Fruit fly (Drosophila melanogaster) whole organism, adult: ENCODE measurements around the gene pelo.

ENCODE experiments used
- CG11617 ChIP-seq: fragments of 200-800 bp; sonication (Bioruptor generic); optimal IDR thresholded peaks from 2 replicates; lab custom pipeline; 2017; ENCODE audit warnings: mild to moderate bottlenecking, missing biosample characterization, missing genetic modification reagents, missing genetic modification characterization
- CG12768 ChIP-seq: fragments of 200-800 bp; sonication (Bioruptor generic); optimal IDR thresholded peaks from 2 replicates; lab custom pipeline; 2017; ENCODE audit warnings: missing biosample characterization, missing genetic modification characterization, mild to moderate bottlenecking, moderate library complexity, missing genetic modification reagents
- CG14711 ChIP-seq: fragments of 200-800 bp; sonication (Bioruptor generic); optimal IDR thresholded peaks from 2 replicates; lab custom pipeline; 2018; ENCODE audit warnings: missing biosample characterization, mild to moderate bottlenecking, missing genetic modification characterization, moderate library complexity
- CG1620 ChIP-seq: fragments of 200-800 bp; sonication (Bioruptor generic); optimal IDR thresholded peaks from 2 replicates; lab custom pipeline; 2016; ENCODE audit warnings: missing biosample characterization, missing genetic modification characterization
- CG33017 ChIP-seq: fragments of 200-800 bp; sonication (Bioruptor generic); optimal IDR thresholded peaks from 2 replicates; lab custom pipeline; 2018; ENCODE audit warnings: missing biosample characterization, mild to moderate bottlenecking, missing genetic modification characterization, moderate library complexity
- CG5204 ChIP-seq: fragments of 200-800 bp; sonication (Bioruptor generic); optimal IDR thresholded peaks from 2 replicates; lab custom pipeline; 2016; ENCODE audit warnings: missing biosample characterization, missing genetic modification characterization
- CG7045 ChIP-seq: fragments of 200-800 bp; sonication (Bioruptor generic); optimal IDR thresholded peaks from 2 replicates; lab custom pipeline; 2017; ENCODE audit warnings: missing biosample characterization, mild to moderate bottlenecking, missing genetic modification characterization
- CG7101 ChIP-seq: fragments of 200-800 bp; sonication (Bioruptor generic); optimal IDR thresholded peaks from 2 replicates; lab custom pipeline; 2018; ENCODE audit warnings: missing biosample characterization, mild to moderate bottlenecking, missing genetic modification characterization, moderate library complexity
- Clk ChIP-seq: fragments of 200-800 bp; sonication (Bioruptor generic); optimal IDR thresholded peaks from 2 replicates; lab custom pipeline; 2017; ENCODE audit warnings: missing biosample characterization, missing genetic modification characterization
- Crg-1 ChIP-seq: fragments of 200-800 bp; sonication (Bioruptor generic); optimal IDR thresholded peaks from 2 replicates; lab custom pipeline; 2016; ENCODE audit warnings: missing biosample characterization, missing genetic modification characterization
- Hr96 ChIP-seq: fragments of 200-800 bp; sonication (Bioruptor generic); optimal IDR thresholded peaks from 2 replicates; lab custom pipeline; 2016; ENCODE audit warnings: missing biosample characterization, missing genetic modification characterization
- Mnt ChIP-seq: fragments of 200-800 bp; sonication (Bioruptor generic); optimal IDR thresholded peaks from 2 replicates; lab custom pipeline; 2016; ENCODE audit warnings: missing biosample characterization, mild to moderate bottlenecking, missing genetic modification characterization
- bab1 ChIP-seq: fragments of 200-800 bp; sonication (Bioruptor generic); optimal IDR thresholded peaks from 3 replicates; lab custom pipeline; 2019; ENCODE audit warnings: missing biosample characterization, mild to moderate bottlenecking, missing genetic modification characterization, moderate library complexity
- cic ChIP-seq: fragments of 200-800 bp; sonication (Bioruptor generic); optimal IDR thresholded peaks from 2 replicates; lab custom pipeline; 2017; ENCODE audit warnings: missing biosample characterization, mild to moderate bottlenecking, missing genetic modification characterization, moderate library complexity
- cnc ChIP-seq, 2 experiments: fragments of >200 bp; optimal IDR thresholded peaks; 2 replicates each; lab custom pipeline; 2017
- kay ChIP-seq: fragments of 200-800 bp; sonication (Bioruptor generic); peaks from one replicate; lab custom pipeline; 2016; ENCODE audit warnings: missing biosample characterization, missing genetic modification characterization, borderline replicate concordance
- ovo ChIP-seq: fragments of 200-800 bp; sonication (Bioruptor generic); optimal IDR thresholded peaks from 2 replicates; lab custom pipeline; 2016; ENCODE audit warnings: missing biosample characterization, missing genetic modification characterization
- pad ChIP-seq: fragments of 200-800 bp; sonication (Bioruptor generic); optimal IDR thresholded peaks from 3 replicates; lab custom pipeline; 2017; ENCODE audit warnings: missing biosample characterization, missing genetic modification characterization, mild to moderate bottlenecking, moderate library complexity, missing genetic modification reagents
- tj ChIP-seq: fragments of 200-800 bp; sonication (Bioruptor generic); optimal IDR thresholded peaks from 3 replicates; lab custom pipeline; 2017; ENCODE audit warnings: missing biosample characterization, mild to moderate bottlenecking, missing genetic modification characterization, moderate library complexity
- toe ChIP-seq: fragments of 200-800 bp; sonication (Bioruptor generic); optimal IDR thresholded peaks from 2 replicates; lab custom pipeline; 2016; ENCODE audit warnings: missing biosample characterization, missing genetic modification characterization

pelo gene

dm6 chr2L:9746236-9747225 lies 45.9 kb downstream of the pelo start, which contains the start of gene Nckx30C:
Gene Nckx30C, minus strand, starts transcription at chr2L:9746495.
- TF ChIP-seq Hr96 (GFP tag; lab: Kevin White, UChicago) (no peak), Mnt (GFP tag; lab: Kevin White, UChicago) (no peak), ovo (no peak), toe (GFP tag; lab: Kevin White, UChicago) (no peak), Crg-1 (GFP tag; lab: Kevin White, UChicago) (no peak), CG33017 (tag; lab: Kevin White, UChicago) (no peak), pad (GFP tag; lab: Kevin White, UChicago) (no peak), kay (GFP tag; lab: Kevin White, UChicago) (no peak)

dm6 chr2L:9749745-9750144 lies 49.1 kb downstream of the pelo start, which contains the start of gene Cyp4e3:
Gene Cyp4e3, minus strand, starts transcription at chr2L:9750071.
- TF ChIP-seq CG7045 (GFP tag; lab: Kevin White, UChicago) = no peak
- TF ChIP-seq Hr96 (GFP tag; lab: Kevin White, UChicago) = no peak
- TF ChIP-seq CG12768 (GFP tag; lab: Kevin White, UChicago) = no peak
- no peak for TF ChIP-seq tj (GFP tag; lab: Kevin White, UChicago)
- TF ChIP-seq ovo = no peak
- no peak for TF ChIP-seq CG7101 (tag; lab: Kevin White, UChicago)
- no peak for TF ChIP-seq Clk (GFP tag; lab: Kevin White, UChicago)
- TF ChIP-seq kay (GFP tag; lab: Kevin White, UChicago) = no peak
- no peak for TF ChIP-seq CG5204 (GFP tag; lab: Kevin White, UChicago)
- no peak for TF ChIP-seq CG33017 (tag; lab: Kevin White, UChicago)
- TF ChIP-seq toe (GFP tag; lab: Kevin White, UChicago) = no peak
- TF ChIP-seq pad (GFP tag; lab: Kevin White, UChicago) = no peak

- TF ChIP-seq kay (GFP tag; lab: Kevin White, UChicago) = no peak
- TF ChIP-seq CG33017 (tag; lab: Kevin White, UChicago) = no peak
Measured at dm6 chr2L:9753357-9753756, 52.7 kb downstream of the pelo start.

- TF ChIP-seq Mnt (GFP tag; lab: Kevin White, UChicago) = no peak
- no peak for TF ChIP-seq cnc (optimal IDR thresholded peaks at IDR 0.05; lab: Kevin White, UChicago)
- peak; percentile 32 for TF ChIP-seq Hr96 (GFP tag; lab: Kevin White, UChicago)
- peak; percentile 50 for TF ChIP-seq CG12768 (GFP tag; lab: Kevin White, UChicago)
- TF ChIP-seq ovo = no peak
- peak; percentile 56 for TF ChIP-seq CG5204 (GFP tag; lab: Kevin White, UChicago)
- no peak for TF ChIP-seq Crg-1 (GFP tag; lab: Kevin White, UChicago)
- TF ChIP-seq toe (GFP tag; lab: Kevin White, UChicago) = no peak
- no peak for TF ChIP-seq tj (GFP tag; lab: Kevin White, UChicago)
- peak; percentile 63 for TF ChIP-seq CG7045 (GFP tag; lab: Kevin White, UChicago)
- no peak for TF ChIP-seq CG14711 (tag; lab: Kevin White, UChicago)
- no peak for TF ChIP-seq kay (GFP tag; lab: Kevin White, UChicago)
- TF ChIP-seq bab1 = no peak
- no peak for TF ChIP-seq CG33017 (tag; lab: Kevin White, UChicago)
- TF ChIP-seq pad (GFP tag; lab: Kevin White, UChicago) = no peak
Measured at dm6 chr2L:9754817-9755216, 54.2 kb downstream of the pelo start.

dm6 chr2L:9757990-9758814 lies 57.6 kb downstream of the pelo start, which contains the start of gene zf30C:
Gene zf30C, plus strand, starts transcription at chr2L:9758342.
- TF ChIP-seq CG33017 (tag; lab: Kevin White, UChicago) (peak; percentile 60), cnc (optimal IDR thresholded peaks at IDR 0.05; lab: Kevin White, UChicago) (no peak), CG5204 (GFP tag; lab: Kevin White, UChicago) (peak; percentile 92), CG14711 (tag; lab: Kevin White, UChicago) (peak; percentile 76), ovo (peak; percentile 81), pad (GFP tag; lab: Kevin White, UChicago) (peak; percentile 97), CG7101 (tag; lab: Kevin White, UChicago) (peak; percentile 82), CG1620 (GFP tag; lab: Kevin White, UChicago) (peak; percentile 92), CG12768 (GFP tag; lab: Kevin White, UChicago) (peak; percentile 85), kay (GFP tag; lab: Kevin White, UChicago) (no peak), toe (GFP tag; lab: Kevin White, UChicago) (peak; percentile 94), cic (GFP tag; lab: Kevin White, UChicago) (peak; percentile 36), tj (GFP tag; lab: Kevin White, UChicago) (peak; percentile 63), CG11617 (peak; percentile 78), Clk (GFP tag; lab: Kevin White, UChicago) (peak; percentile 91), Mnt (GFP tag; lab: Kevin White, UChicago) (peak; percentile 88), Crg-1 (GFP tag; lab: Kevin White, UChicago) (peak; percentile 83), Hr96 (GFP tag; lab: Kevin White, UChicago) (peak; percentile 93), bab1 (peak; percentile 59), CG7045 (GFP tag; lab: Kevin White, UChicago) (peak; percentile 78)
